Worm (Caenorhabditis elegans): ENCODE data around the gene C25D7.9.

DNA sequence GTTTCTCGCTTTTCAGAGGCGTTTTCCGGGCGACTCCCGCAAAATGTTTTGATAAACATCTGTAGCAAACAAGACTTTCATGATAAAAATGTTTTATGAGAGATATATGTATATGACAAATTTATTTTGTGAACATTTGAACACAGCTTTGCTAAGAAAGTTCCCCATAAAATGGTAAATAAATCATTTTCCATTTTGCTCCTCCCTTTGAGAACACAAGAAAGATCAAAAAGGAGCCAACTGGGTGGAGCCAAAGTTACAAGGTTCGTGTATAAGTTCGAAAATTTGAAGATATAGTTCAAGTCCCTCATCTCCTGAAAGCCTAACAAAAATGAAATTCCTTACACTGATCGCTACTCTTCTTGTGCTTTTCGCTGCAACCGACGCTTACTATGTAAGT, 25.5 kb downstream of the C25D7.9 start, which contains the start of gene C01G10.17:
- TF ChIP-seq pqm-1 (tag; optimal IDR thresholded peaks at IDR 0.05) (no peak), snpc-4 (tag; optimal IDR thresholded peaks at IDR 0.05) (no peak), pha-4 (tag; optimal IDR thresholded peaks at IDR 0.05) (no peak), R02D3.7 (tag; optimal IDR thresholded peaks at IDR 0.05) (no peak), egl-27 (tag; optimal IDR thresholded peaks at IDR 0.05) (no peak), egl-5 (tag; optimal IDR thresholded peaks at IDR 0.05) (no peak), tbx-2 (tag; optimal IDR thresholded peaks at IDR 0.05) (no peak), elt-3 (tag; optimal IDR thresholded peaks at IDR 0.05) (no peak)

All from whole organism, L3 larva.